Worm (Caenorhabditis elegans): Measurements from ENCODE around the gene C55A6.6.
"Not testable (repeated sequence)": the region's sequence is repeated elsewhere in the genome, so short reads cannot be mapped to it uniquely, and the experiment has no call there.

ce11 chrV:11480734-11481133, 33.8 kb downstream of the C55A6.6 start, which contains the start of gene T11F9.14:
- not testable (repeated sequence) for TF ChIP-seq pqm-1 (tag; optimal IDR thresholded peaks at IDR 0.05); ama-1 (optimal IDR thresholded peaks at IDR 0.05); nhr-11 (tag; optimal IDR thresholded peaks at IDR 0.05); ceh-34 (tag; optimal IDR thresholded peaks at IDR 0.05); F13H6.1 (tag; optimal IDR thresholded peaks at IDR 0.05)
